Worm (Caenorhabditis elegans): ENCODE data around the gene ZK54.3.

DNA sequence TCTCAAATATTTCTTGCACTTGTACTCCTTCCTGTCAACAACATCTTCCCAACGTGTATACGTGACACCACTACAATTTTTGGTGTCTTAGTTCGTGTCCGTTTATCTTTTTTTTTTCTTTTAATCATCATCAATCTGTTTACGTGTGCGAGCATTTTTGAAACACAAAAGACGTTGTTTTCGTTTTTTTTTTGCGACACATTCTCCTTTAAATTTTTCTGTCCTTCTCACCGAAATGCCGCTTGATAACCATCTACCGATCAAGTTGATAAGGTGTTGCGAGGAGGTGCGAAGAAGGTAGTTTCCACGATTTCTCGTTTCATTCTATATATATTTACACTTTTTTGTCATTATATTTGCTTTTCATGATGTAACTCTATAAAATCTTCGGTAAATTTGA is 43.7 kb upstream of the ZK54.3 start:
- no peak for TF ChIP-seq W03F9.2 (tag; optimal IDR thresholded peaks at IDR 0.05)
- TF ChIP-seq him-1 (tag; optimal IDR thresholded peaks at IDR 0.05): no peak
- no peak for TF ChIP-seq dao-5 (tag; optimal IDR thresholded peaks at IDR 0.05)
